Worm (Caenorhabditis elegans) whole organism, young adult: Measurements from ENCODE around the gene srx-5.
A peak's percentile ranks its signal among the peaks of the same experiment; 100 is the strongest.
"Not testable (repeated sequence)": the region's sequence is repeated elsewhere in the genome, so short reads cannot be mapped to it uniquely, and the experiment has no call there.

Source experiments
- B0019.2 ChIP-seq: fragments of 200-800 bp; sonication (Bioruptor generic); conservative IDR thresholded peaks from 2 replicates; pipeline ENCODE4 v1.3.6; 2022; ENCODE audit warnings: missing genetic modification reagents, missing genetic modification characterization, missing compliant biosample characterization
- B0261.1 ChIP-seq: sonication (generic microtip); optimal IDR thresholded peaks from 2 replicates; lab custom pipeline; 2016; ENCODE audit warnings: mild to moderate bottlenecking, missing genetic modification characterization, moderate library complexity, missing compliant biosample characterization
- B0336.3 ChIP-seq: fragments of 200-800 bp; sonication (Bioruptor generic); IDR thresholded peaks from 2 replicates; pipeline ENCODE4 v1.3.6; 2022; ENCODE audit warnings: missing genetic modification characterization, missing compliant biosample characterization
- C06A6.2 ChIP-seq: fragments of 200-800 bp; sonication (Bioruptor generic); conservative IDR thresholded peaks from 2 replicates; pipeline ENCODE4 v1.3.6; 2022; ENCODE audit warnings: missing genetic modification characterization, missing compliant biosample characterization
- D2030.7 ChIP-seq: fragments of 200-800 bp; sonication (Bioruptor generic); IDR thresholded peaks from 2 replicates; pipeline ENCODE4 v1.3.6; 2022; ENCODE audit warnings: missing genetic modification reagents, missing genetic modification characterization, missing compliant biosample characterization
- F10E7.11 ChIP-seq: sonication (generic microtip); optimal IDR thresholded peaks from 2 replicates; lab custom pipeline; 2017; ENCODE audit warnings: mild to moderate bottlenecking, missing genetic modification characterization, moderate library complexity, missing compliant biosample characterization
- F49E8.2 ChIP-seq: sonication (generic microtip); optimal IDR thresholded peaks from 3 replicates; lab custom pipeline; 2017; ENCODE audit warnings: missing genetic modification characterization, mild to moderate bottlenecking, missing compliant biosample characterization, antibody characterized with exemption, moderate library complexity; ENCODE audit not compliant: insufficient read depth
- F55B11.4 ChIP-seq: sonication (generic microtip); optimal IDR thresholded peaks from 2 replicates; lab custom pipeline; 2016; ENCODE audit warnings: missing compliant biosample characterization, missing genetic modification characterization, borderline replicate concordance; ENCODE audit not compliant: insufficient read depth
- F57A8.1 ChIP-seq: fragments of 200-800 bp; sonication (Bioruptor generic); optimal IDR thresholded peaks from 2 replicates; lab custom pipeline; 2018; ENCODE audit warnings: mild to moderate bottlenecking, missing genetic modification characterization, moderate library complexity, missing compliant biosample characterization
- F57C9.4 ChIP-seq: sonication (generic microtip); optimal IDR thresholded peaks from 2 replicates; lab custom pipeline; 2017; ENCODE audit warnings: mild to moderate bottlenecking, missing genetic modification characterization, missing compliant biosample characterization
- T26A5.8 ChIP-seq: sonication (generic microtip); optimal IDR thresholded peaks from 2 replicates; lab custom pipeline; 2016; ENCODE audit warnings: missing genetic modification characterization, missing compliant biosample characterization
- aptf-2 ChIP-seq: fragments of 200-800 bp; sonication (Bioruptor generic); conservative IDR thresholded peaks from 2 replicates; pipeline ENCODE4 v1.3.6; 2022; ENCODE audit warnings: missing genetic modification reagents, missing genetic modification characterization, missing compliant biosample characterization
- aptf-3 ChIP-seq: fragments of 200-800 bp; sonication (Bioruptor generic); IDR thresholded peaks from 2 replicates; pipeline ENCODE4 v1.3.6; 2022; ENCODE audit warnings: missing genetic modification characterization, missing compliant biosample characterization
- attf-6 ChIP-seq: fragments of 200-800 bp; sonication (Bioruptor generic); IDR thresholded peaks from 2 replicates; pipeline ENCODE4 v1.3.6; 2022; ENCODE audit warnings: missing genetic modification reagents, missing genetic modification characterization, missing compliant biosample characterization
- ceh-100 ChIP-seq: fragments of 200-800 bp; sonication (Bioruptor generic); IDR thresholded peaks from 2 replicates; pipeline ENCODE4 v1.3.6; 2022; ENCODE audit warnings: missing genetic modification reagents, missing genetic modification characterization, missing compliant biosample characterization
- ceh-27 ChIP-seq: fragments of 200-800 bp; sonication (Bioruptor generic); optimal IDR thresholded peaks from 2 replicates; lab custom pipeline; 2018; ENCODE audit warnings: mild to moderate bottlenecking, missing genetic modification characterization, moderate library complexity, missing compliant biosample characterization
- efl-1 ChIP-seq: fragments of 150-350 bp; optimal IDR thresholded peaks from 2 replicates; lab custom pipeline; 2014; ENCODE audit warnings: missing biosample characterization, missing genetic modification reagents, missing genetic modification characterization
- ets-4 ChIP-seq: fragments of 200-800 bp; sonication (Bioruptor generic); optimal IDR thresholded peaks from 2 replicates; lab custom pipeline; 2018; ENCODE audit warnings: mild to moderate bottlenecking, missing genetic modification characterization, missing compliant biosample characterization
- gei-17 ChIP-seq: fragments of 200-800 bp; sonication (Bioruptor generic); optimal IDR thresholded peaks from 2 replicates; lab custom pipeline; 2018; ENCODE audit warnings: mild to moderate bottlenecking, missing genetic modification characterization, missing compliant biosample characterization
- hmg-20 ChIP-seq: fragments of 200-800 bp; sonication (Bioruptor generic); IDR thresholded peaks from 2 replicates; pipeline ENCODE4 v1.3.6; 2022; ENCODE audit warnings: missing genetic modification reagents, missing genetic modification characterization, missing compliant biosample characterization
- lag-1 ChIP-seq: fragments of 200-800 bp; sonication (Bioruptor generic); IDR thresholded peaks from 2 replicates; pipeline ENCODE4 v1.3.6; 2022; ENCODE audit warnings: missing genetic modification reagents, missing genetic modification characterization, missing compliant biosample characterization
- let-526 ChIP-seq: fragments of 200-800 bp; sonication (Bioruptor generic); IDR thresholded peaks from 2 replicates; pipeline ENCODE4 v1.3.6; 2022; ENCODE audit warnings: missing genetic modification reagents, missing genetic modification characterization, missing compliant biosample characterization
- let-607 ChIP-seq, 2 experiments: fragments of 200-800 bp in 1 of 2; sonication (Bioruptor generic) in 1 of 2; sonication (generic microtip) in 1 of 2; optimal IDR thresholded peaks; 2 replicates each; lab custom pipeline; 2016 to 2018; ENCODE audit warnings: mild to moderate bottlenecking in 2 of 2, missing compliant biosample characterization in 2 of 2, missing genetic modification characterization in 2 of 2, moderate library complexity in 2 of 2, missing genotype in 1 of 2
- lin-26 ChIP-seq: fragments of 200-800 bp; sonication (Bioruptor generic); IDR thresholded peaks from 2 replicates; pipeline ENCODE4 v1.3.6; 2022; ENCODE audit warnings: missing genetic modification reagents, missing genetic modification characterization, missing compliant biosample characterization
- lin-54 ChIP-seq: fragments of 200-800 bp; sonication (Bioruptor generic); optimal IDR thresholded peaks from 2 replicates; lab custom pipeline; 2018; ENCODE audit warnings: mild to moderate bottlenecking, missing genetic modification characterization, missing compliant biosample characterization
- madf-3 ChIP-seq: fragments of 200-800 bp; sonication (Bioruptor generic); IDR thresholded peaks from 2 replicates; pipeline ENCODE4 v1.3.6; 2022; ENCODE audit warnings: missing genetic modification reagents, missing genetic modification characterization, missing compliant biosample characterization
- madf-6 ChIP-seq: fragments of 200-800 bp; sonication (Bioruptor generic); IDR thresholded peaks from 2 replicates; pipeline ENCODE4 v1.3.6; 2022; ENCODE audit warnings: missing genetic modification reagents, missing genetic modification characterization, missing compliant biosample characterization
- mxl-1 ChIP-seq: sonication (generic microtip); optimal IDR thresholded peaks from 2 replicates; lab custom pipeline; 2016; ENCODE audit warnings: missing genetic modification characterization, missing compliant biosample characterization
- nfyb-1 ChIP-seq: fragments of 200-800 bp; sonication (Bioruptor generic); IDR thresholded peaks from 2 replicates; pipeline ENCODE4 v1.3.6; 2022; ENCODE audit warnings: missing genetic modification reagents, missing genetic modification characterization, missing compliant biosample characterization
- nhr-179 ChIP-seq: sonication (generic microtip); optimal IDR thresholded peaks from 2 replicates; lab custom pipeline; 2016; ENCODE audit warnings: mild to moderate bottlenecking, missing genetic modification characterization, missing compliant biosample characterization
- nhr-80 ChIP-seq: sonication (generic microtip); optimal IDR thresholded peaks from 2 replicates; lab custom pipeline; 2016; ENCODE audit warnings: missing genetic modification characterization, missing compliant biosample characterization
- nhr-90 ChIP-seq: sonication (generic microtip); optimal IDR thresholded peaks from 2 replicates; lab custom pipeline; 2016; ENCODE audit warnings: missing genotype, mild to moderate bottlenecking, missing genetic modification characterization, missing compliant biosample characterization
- rcor-1 ChIP-seq: fragments of 200-800 bp; sonication (Bioruptor generic); IDR thresholded peaks from 2 replicates; pipeline ENCODE4 v1.3.6; 2022; ENCODE audit warnings: missing genetic modification reagents, missing genetic modification characterization, missing compliant biosample characterization
- rpc-1 ChIP-seq, 2 experiments: fragments of 150-350 bp in 1 of 2; sonication (generic microtip) in 1 of 2; optimal IDR thresholded peaks; 2 replicates each; lab custom pipeline; 2014 to 2018; ENCODE audit warnings: missing biosample characterization in 1 of 2, missing genetic modification characterization in 1 of 2, missing genetic modification reagents in 1 of 2, missing genotype in 1 of 2
- snpc-1.3 ChIP-seq: sonication (generic microtip); optimal IDR thresholded peaks from 2 replicates; lab custom pipeline; 2017; ENCODE audit warnings: missing genetic modification characterization, mild to moderate bottlenecking, missing compliant biosample characterization, antibody characterized with exemption, moderate library complexity, missing genotype, missing genetic modification reagents; ENCODE audit not compliant: insufficient read depth
- snpc-4 ChIP-seq, 5 experiments: fragments of 150-350 bp in 1 of 5; sonication (generic microtip) in 4 of 5; optimal IDR thresholded peaks; 2 replicates each; lab custom pipeline; 2014 to 2018; ENCODE audit warnings: missing genetic modification characterization in 5 of 5, missing biosample characterization in 3 of 5, antibody characterized with exemption in 2 of 5, mild to moderate bottlenecking in 2 of 5, missing compliant biosample characterization in 2 of 5, missing genotype in 2 of 5, moderate library complexity in 2 of 5, missing genetic modification reagents in 1 of 5
- tbp1 ChIP-seq: fragments of 200-800 bp; sonication (Bioruptor generic); optimal IDR thresholded peaks from 2 replicates; lab custom pipeline; 2018; ENCODE audit warnings: mild to moderate bottlenecking, missing genetic modification characterization, missing compliant biosample characterization
- tbx-9 ChIP-seq: sonication (generic microtip); optimal IDR thresholded peaks from 2 replicates; lab custom pipeline; 2016; ENCODE audit warnings: borderline replicate concordance, missing genetic modification characterization, inconsistent platforms, missing compliant biosample characterization
- unc-62 ChIP-seq: fragments of 150-350 bp; optimal IDR thresholded peaks from 2 replicates; lab custom pipeline; 2014; ENCODE audit warnings: missing biosample characterization, missing genetic modification reagents, missing genetic modification characterization
- ztf-25 ChIP-seq: fragments of 200-800 bp; sonication (Bioruptor generic); IDR thresholded peaks from 2 replicates; pipeline ENCODE4 v1.3.6; 2022; ENCODE audit warnings: missing genetic modification reagents, missing genetic modification characterization, missing compliant biosample characterization

The srx-5 gene

ce11 chrV:706449-706848, 6.6 kb downstream of the srx-5 start:
- TF ChIP-seq lin-26 (GFP tag; lab: Robert Waterston, UW) (peak; percentile 87), B0261.1 (peak; percentile 54), D2030.7 (peak; percentile 26; the same call in 1 of the 2 replicates), rpc-1 (tag; optimal IDR thresholded peaks at IDR 0.05; lab: Kevin White, UChicago) (peak; percentile 50), ztf-25 (GFP tag; lab: Robert Waterston, UW) (peak; percentile 67; the same call in 1 of the 2 replicates), tbp1 (peak; percentile 82), aptf-3 (0 out of 2 replicates have a peak, but pooled peaks have one; percentile 31)
- TF ChIP-seq rpc-1 (optimal IDR thresholded peaks at IDR 0.05; lab: Kevin White, UChicago): not testable (repeated sequence)
- TF ChIP-seq, all 124 proteins: peak for 7; not testable (repeated sequence) for 117

DNA sequence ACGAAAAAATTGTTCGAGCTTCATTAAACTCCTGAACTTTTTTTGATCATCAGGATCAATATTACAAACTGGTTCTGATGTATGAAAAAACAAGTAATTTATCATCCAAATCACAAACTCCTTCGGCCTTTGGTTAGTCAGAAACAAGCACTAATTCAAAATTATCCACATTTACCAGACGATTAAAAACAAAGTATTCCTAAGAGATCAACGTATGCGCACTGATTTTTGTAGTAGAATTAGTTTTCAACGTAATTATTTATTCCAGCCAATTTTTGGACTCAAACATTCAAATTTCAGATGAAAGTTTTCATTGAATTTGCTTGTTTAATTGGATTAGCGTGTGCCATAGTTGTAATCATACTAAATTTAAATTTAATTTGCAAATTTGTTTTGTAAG, 7.0 kb downstream of the srx-5 start, which contains the start of gene srbc-38:
Gene srbc-38, plus strand, starts transcription at position 301 of the 400 bp plus-strand sequence.
- TF ChIP-seq nhr-90 (tag; lab: Kevin White, UChicago): no peak
- TF ChIP-seq B0019.2 (GFP tag; lab: Robert Waterston, UW): no peak

DNA sequence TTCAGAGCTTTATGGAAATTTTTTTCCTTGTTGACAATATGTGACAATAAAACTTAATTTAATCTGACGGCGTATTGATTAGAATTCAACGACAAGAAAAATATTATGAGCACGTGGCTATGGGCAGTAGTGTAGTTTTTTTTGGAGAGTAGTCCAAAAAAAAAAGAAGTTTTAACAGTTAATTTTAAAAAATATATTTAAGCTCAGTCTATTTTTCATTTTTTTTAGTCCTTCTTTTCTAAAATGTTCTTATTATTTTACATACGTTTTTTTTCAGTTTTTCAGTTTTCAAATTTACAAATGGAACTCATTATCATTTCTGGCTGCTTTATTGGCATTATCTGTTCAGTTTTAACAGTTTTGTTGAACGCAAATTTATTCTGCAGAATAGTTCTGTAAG, 8.9 kb downstream of the srx-5 start, which contains the start of gene srbc-39:
Gene srbc-39, plus strand, starts transcription at position 301 of the 400 bp plus-strand sequence.
- TF ChIP-seq F57A8.1 (GFP tag; lab: Kevin White, UChicago): no peak
- no peak for TF ChIP-seq attf-6 (GFP tag; lab: Robert Waterston, UW)
- TF ChIP-seq ets-4 (GFP tag; lab: Kevin White, UChicago): no peak
- TF ChIP-seq lin-54 (GFP tag; lab: Kevin White, UChicago): no peak
- TF ChIP-seq hmg-20 (GFP tag; lab: Robert Waterston, UW): no peak
- TF ChIP-seq aptf-2 (GFP tag; lab: Robert Waterston, UW): no peak
- no peak for TF ChIP-seq F55B11.4 (tag; lab: Kevin White, UChicago)
- TF ChIP-seq ceh-27 (GFP tag; lab: Kevin White, UChicago): no peak
- no peak for TF ChIP-seq madf-6 (GFP tag; lab: Robert Waterston, UW)
- TF ChIP-seq tbp1: no peak
- TF ChIP-seq C06A6.2: no peak
- TF ChIP-seq T26A5.8 (tag; lab: Kevin White, UChicago): no peak
- no peak for TF ChIP-seq ztf-25 (GFP tag; lab: Robert Waterston, UW)
- TF ChIP-seq mxl-1: no peak

ce11 chrV:712882-713281, 13.0 kb downstream of the srx-5 start, which contains the start of gene cyp-33C11:
Gene cyp-33C11 (minus strand): TSS chrV:712982.
- TF ChIP-seq F10E7.11 (tag; lab: Kevin White, UChicago) (no peak), lag-1 (no peak)

DNA sequence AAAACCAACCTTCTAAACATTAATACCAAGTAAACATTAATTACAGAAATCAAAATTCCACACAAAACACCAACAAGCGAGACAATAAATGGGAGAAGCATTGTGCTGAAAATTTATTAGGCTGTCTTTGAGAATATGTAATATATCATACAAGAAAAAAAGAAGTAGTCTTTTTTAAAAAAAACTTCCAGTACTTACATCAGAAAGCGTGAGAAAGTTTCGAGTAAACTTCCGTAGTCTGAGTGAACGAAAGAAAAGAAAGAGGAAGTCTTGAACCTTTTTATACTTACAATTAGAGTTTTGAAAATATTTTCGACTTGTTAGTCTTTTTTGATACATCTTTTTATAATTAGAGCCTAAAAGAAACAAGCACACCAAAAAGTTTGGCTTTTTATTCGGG, 19.9 kb downstream of the srx-5 start, which contains the start of gene srbc-40:
Gene srbc-40, minus strand, starts transcription at position 101 of the 400 bp plus-strand sequence.
- TF ChIP-seq snpc-1.3 (tag; lab: Kevin White, UChicago) (no peak), nhr-80 (tag; lab: Kevin White, UChicago) (no peak), aptf-2 (GFP tag; lab: Robert Waterston, UW) (no peak), snpc-4 (GFP tag; optimal IDR thresholded peaks at IDR 0.05; lab: Kevin White, UChicago) (no peak), snpc-4 (tag; optimal IDR thresholded peaks at IDR 0.05; lab: Kevin White, UChicago) (no peak), B0261.1 (no peak), unc-62 (GFP tag; lab: Kevin White, UChicago) (no peak), gei-17 (GFP tag; lab: Kevin White, UChicago) (no peak), F49E8.2 (tag; lab: Kevin White, UChicago) (no peak), let-526 (GFP tag; lab: Robert Waterston, UW) (no peak), let-607 (tag; optimal IDR thresholded peaks at IDR 0.05; lab: Kevin White, UChicago) (no peak), attf-6 (GFP tag; lab: Robert Waterston, UW) (no peak), efl-1 (GFP tag; lab: Kevin White, UChicago) (no peak), rcor-1 (GFP tag; lab: Robert Waterston, UW) (no peak), tbx-9 (tag; lab: Kevin White, UChicago) (no peak), madf-3 (no peak), nhr-179 (tag; lab: Kevin White, UChicago) (no peak), F57C9.4 (tag; lab: Kevin White, UChicago) (no peak), ceh-100 (no peak), B0336.3 (no peak), nfyb-1 (GFP tag; lab: Robert Waterston, UW) (no peak)
